Worm (Caenorhabditis elegans) whole organism, young adult: ENCODE results near the gene bkip-1.
A peak's percentile ranks its signal among the peaks of the same experiment; 100 is the strongest.

ENCODE experiments used
- B0336.3 ChIP-seq: fragments of 200-800 bp; sonication (Bioruptor generic); IDR thresholded peaks from 2 replicates; pipeline ENCODE4 v1.3.6; 2022; ENCODE audit warnings: missing genetic modification characterization, missing compliant biosample characterization
- F10E7.11 ChIP-seq: sonication (generic microtip); optimal IDR thresholded peaks from 2 replicates; lab custom pipeline; 2017; ENCODE audit warnings: mild to moderate bottlenecking, missing genetic modification characterization, moderate library complexity, missing compliant biosample characterization
- F22D6.2 ChIP-seq: sonication (generic microtip); optimal IDR thresholded peaks from 2 replicates; lab custom pipeline; 2016; ENCODE audit warnings: mild to moderate bottlenecking, missing genetic modification characterization, missing compliant biosample characterization
- F23B12.7 ChIP-seq: sonication (generic microtip); optimal IDR thresholded peaks from 2 replicates; lab custom pipeline; 2017; ENCODE audit warnings: missing genetic modification characterization, mild to moderate bottlenecking, missing compliant biosample characterization, antibody characterized with exemption, moderate library complexity; ENCODE audit not compliant: insufficient read depth
- F52B5.7 ChIP-seq: sonication (generic microtip); optimal IDR thresholded peaks from 2 replicates; lab custom pipeline; 2016; ENCODE audit warnings: mild to moderate bottlenecking, missing genetic modification characterization, missing compliant biosample characterization
- K11D2.4 ChIP-seq: fragments of 200-800 bp; sonication (Bioruptor generic); IDR thresholded peaks from 2 replicates; pipeline ENCODE4 v1.3.6; 2022; ENCODE audit warnings: missing genetic modification reagents, missing genetic modification characterization, missing compliant biosample characterization
- Y53G8AR.9 ChIP-seq: fragments of 200-800 bp; sonication (Bioruptor generic); conservative IDR thresholded peaks from 2 replicates; pipeline ENCODE4 v1.3.6; 2022; ENCODE audit warnings: missing genetic modification reagents, missing genetic modification characterization, missing compliant biosample characterization
- Y79H2A.3 ChIP-seq: fragments of 200-800 bp; sonication (Bioruptor generic); conservative IDR thresholded peaks from 2 replicates; pipeline ENCODE4 v1.3.6; 2022; ENCODE audit warnings: missing genetic modification reagents, missing genetic modification characterization, missing compliant biosample characterization
- ZK185.1 ChIP-seq: sonication (generic microtip); optimal IDR thresholded peaks from 2 replicates; lab custom pipeline; 2016; ENCODE audit warnings: mild to moderate bottlenecking, missing genetic modification characterization, missing compliant biosample characterization; ENCODE audit not compliant: poor library complexity, severe bottlenecking
- akir-1 ChIP-seq: fragments of 200-800 bp; sonication (Bioruptor generic); optimal IDR thresholded peaks from 2 replicates; lab custom pipeline; 2018; ENCODE audit warnings: mild to moderate bottlenecking, missing genetic modification characterization, moderate library complexity, missing compliant biosample characterization
- athp-1 ChIP-seq: sonication (generic microtip); optimal IDR thresholded peaks from 2 replicates; lab custom pipeline; 2017; ENCODE audit warnings: mild to moderate bottlenecking, missing genetic modification characterization, missing compliant biosample characterization
- bed-2 ChIP-seq: fragments of 200-800 bp; sonication (Bioruptor generic); IDR thresholded peaks from 2 replicates; pipeline ENCODE4 v1.3.6; 2022; ENCODE audit warnings: missing genetic modification reagents, missing genetic modification characterization, missing compliant biosample characterization
- ccch-3 ChIP-seq: fragments of 200-800 bp; sonication (Bioruptor generic); optimal IDR thresholded peaks from 2 replicates; lab custom pipeline; 2018; ENCODE audit warnings: mild to moderate bottlenecking, missing genetic modification characterization, missing compliant biosample characterization
- cebp-2 ChIP-seq: fragments of 200-800 bp; sonication (Bioruptor generic); IDR thresholded peaks from 2 replicates; pipeline ENCODE4 v1.3.6; 2022; ENCODE audit warnings: missing genetic modification characterization, missing compliant biosample characterization
- ceh-100 ChIP-seq: fragments of 200-800 bp; sonication (Bioruptor generic); IDR thresholded peaks from 2 replicates; pipeline ENCODE4 v1.3.6; 2022; ENCODE audit warnings: missing genetic modification reagents, missing genetic modification characterization, missing compliant biosample characterization
- ceh-27 ChIP-seq: fragments of 200-800 bp; sonication (Bioruptor generic); optimal IDR thresholded peaks from 2 replicates; lab custom pipeline; 2018; ENCODE audit warnings: mild to moderate bottlenecking, missing genetic modification characterization, moderate library complexity, missing compliant biosample characterization
- ceh-79 ChIP-seq: sonication (generic microtip); optimal IDR thresholded peaks from 2 replicates; lab custom pipeline; 2017; ENCODE audit warnings: mild to moderate bottlenecking, missing genetic modification characterization, missing compliant biosample characterization
- efl-1 ChIP-seq: fragments of 150-350 bp; optimal IDR thresholded peaks from 2 replicates; lab custom pipeline; 2014; ENCODE audit warnings: missing biosample characterization, missing genetic modification reagents, missing genetic modification characterization
- egl-44 ChIP-seq: fragments of 200-800 bp; sonication (Bioruptor generic); IDR thresholded peaks from 2 replicates; pipeline ENCODE4 v1.3.6; 2022; ENCODE audit warnings: missing genetic modification reagents, missing genetic modification characterization, missing compliant biosample characterization
- ekl-4 ChIP-seq: fragments of 200-800 bp; sonication (Bioruptor generic); IDR thresholded peaks from 2 replicates; pipeline ENCODE4 v1.3.6; 2022; ENCODE audit warnings: missing genetic modification reagents, missing genetic modification characterization, missing compliant biosample characterization
- hrde-1 ChIP-seq: sonication (generic microtip); optimal IDR thresholded peaks from 2 replicates; lab custom pipeline; 2016; ENCODE audit warnings: missing genetic modification characterization, mild to moderate bottlenecking, missing compliant biosample characterization, moderate library complexity, missing genotype, missing genetic modification reagents, borderline replicate concordance
- hsf-1 ChIP-seq: fragments of 200-800 bp; sonication (Bioruptor generic); IDR thresholded peaks from 2 replicates; pipeline ENCODE4 v1.3.6; 2022; ENCODE audit warnings: missing genetic modification reagents, missing genetic modification characterization, missing compliant biosample characterization
- lag-1 ChIP-seq: fragments of 200-800 bp; sonication (Bioruptor generic); IDR thresholded peaks from 2 replicates; pipeline ENCODE4 v1.3.6; 2022; ENCODE audit warnings: missing genetic modification reagents, missing genetic modification characterization, missing compliant biosample characterization
- lin-26 ChIP-seq: fragments of 200-800 bp; sonication (Bioruptor generic); IDR thresholded peaks from 2 replicates; pipeline ENCODE4 v1.3.6; 2022; ENCODE audit warnings: missing genetic modification reagents, missing genetic modification characterization, missing compliant biosample characterization
- lin-54 ChIP-seq: fragments of 200-800 bp; sonication (Bioruptor generic); optimal IDR thresholded peaks from 2 replicates; lab custom pipeline; 2018; ENCODE audit warnings: mild to moderate bottlenecking, missing genetic modification characterization, missing compliant biosample characterization
- lir-1 ChIP-seq: fragments of 200-800 bp; sonication (Bioruptor generic); conservative IDR thresholded peaks from 2 replicates; pipeline ENCODE4 v1.3.6; 2022; ENCODE audit warnings: missing genetic modification reagents, missing genetic modification characterization, missing compliant biosample characterization
- lsl-1 ChIP-seq: fragments of 200-800 bp; sonication (Bioruptor generic); optimal IDR thresholded peaks from 2 replicates; lab custom pipeline; 2018; ENCODE audit warnings: mild to moderate bottlenecking, missing genetic modification characterization, moderate library complexity, missing compliant biosample characterization
- mel-28 ChIP-seq: sonication (generic microtip); optimal IDR thresholded peaks from 2 replicates; lab custom pipeline; 2016; ENCODE audit warnings: borderline replicate concordance, mild to moderate bottlenecking, missing genetic modification characterization, missing compliant biosample characterization
- nfya-1 ChIP-seq: sonication (generic microtip); optimal IDR thresholded peaks from 2 replicates; lab custom pipeline; 2017; ENCODE audit warnings: antibody characterized with exemption, missing compliant biosample characterization, missing genetic modification characterization, borderline replicate concordance; ENCODE audit not compliant: insufficient read depth
- nhr-120 ChIP-seq: fragments of 200-800 bp; sonication (Bioruptor generic); IDR thresholded peaks from 2 replicates; pipeline ENCODE4 v1.3.6; 2022; ENCODE audit warnings: missing genetic modification characterization, missing compliant biosample characterization
- nhr-27 ChIP-seq: fragments of 200-800 bp; sonication (Bioruptor generic); optimal IDR thresholded peaks from 2 replicates; lab custom pipeline; 2018; ENCODE audit warnings: mild to moderate bottlenecking, missing genetic modification characterization, moderate library complexity, missing compliant biosample characterization
- nhr-80 ChIP-seq: sonication (generic microtip); optimal IDR thresholded peaks from 2 replicates; lab custom pipeline; 2016; ENCODE audit warnings: missing genetic modification characterization, missing compliant biosample characterization
- pha-4 ChIP-seq: fragments of 150-350 bp; sonication (generic microtip); optimal IDR thresholded peaks from 2 replicates; lab custom pipeline; 2014; ENCODE audit warnings: missing biosample characterization, missing genetic modification reagents, missing genetic modification characterization
- sdz-38 ChIP-seq: sonication (generic microtip); optimal IDR thresholded peaks from 2 replicates; lab custom pipeline; 2016; ENCODE audit warnings: missing genotype, missing genetic modification characterization, missing compliant biosample characterization
- snpc-1.1 ChIP-seq: sonication (generic microtip); optimal IDR thresholded peaks from 2 replicates; lab custom pipeline; 2017; ENCODE audit warnings: missing genetic modification characterization, mild to moderate bottlenecking, missing compliant biosample characterization, antibody characterized with exemption, moderate library complexity, missing genotype, missing genetic modification reagents; ENCODE audit not compliant: insufficient read depth
- snpc-3.4 ChIP-seq: sonication (generic microtip); optimal IDR thresholded peaks from 2 replicates; lab custom pipeline; 2017; ENCODE audit warnings: missing genetic modification characterization, mild to moderate bottlenecking, missing compliant biosample characterization, antibody characterized with exemption, moderate library complexity, missing genotype, missing genetic modification reagents
- tlf-1 ChIP-seq: fragments of 200-800 bp; sonication (Bioruptor generic); optimal IDR thresholded peaks from 2 replicates; lab custom pipeline; 2018; ENCODE audit warnings: mild to moderate bottlenecking, missing genetic modification characterization, missing compliant biosample characterization
- unc-62 ChIP-seq: fragments of 150-350 bp; optimal IDR thresholded peaks from 2 replicates; lab custom pipeline; 2014; ENCODE audit warnings: missing biosample characterization, missing genetic modification reagents, missing genetic modification characterization
- ztf-18 ChIP-seq: sonication (generic microtip); optimal IDR thresholded peaks from 2 replicates; lab custom pipeline; 2016; ENCODE audit warnings: missing genotype, mild to moderate bottlenecking, missing genetic modification characterization, missing compliant biosample characterization
- ztf-28 ChIP-seq: fragments of 200-800 bp; sonication (Bioruptor generic); IDR thresholded peaks from 2 replicates; pipeline ENCODE4 v1.3.6; 2022; ENCODE audit warnings: missing genetic modification reagents, missing genetic modification characterization, missing compliant biosample characterization

The bkip-1 gene

ce11 chrII:14059767-14060166 lies 41.3 kb upstream of the bkip-1 start, which contains the start of gene rpb-11 (continued):
- peak; percentile 83 for TF ChIP-seq ZK185.1
- TF ChIP-seq K11D2.4 (GFP tag; lab: Robert Waterston, UW): peak; percentile 92
- peak; percentile 79 for TF ChIP-seq lsl-1 (GFP tag; lab: Kevin White, UChicago)
- no peak for TF ChIP-seq unc-62
- no peak for TF ChIP-seq nhr-27 (tag; lab: Kevin White, UChicago)
- peak; percentile 75 for TF ChIP-seq athp-1
- TF ChIP-seq B0336.3 (GFP tag; lab: Robert Waterston, UW): peak; percentile 81
- peak; percentile 54 for TF ChIP-seq hrde-1 (tag; lab: Kevin White, UChicago)
- peak; percentile 77 for TF ChIP-seq snpc-3.4
- peak; percentile 82 for TF ChIP-seq lir-1 (GFP tag; lab: Robert Waterston, UW)
- no peak for TF ChIP-seq lin-26 (GFP tag; lab: Robert Waterston, UW)
- peak; percentile 72 for TF ChIP-seq ceh-27 (GFP tag; lab: Kevin White, UChicago)
- TF ChIP-seq pha-4 (tag; lab: Kevin White, UChicago): peak; percentile 48
- no peak for TF ChIP-seq sdz-38
- peak; percentile 91 for TF ChIP-seq efl-1 (GFP tag; lab: Kevin White, UChicago)
- no peak for TF ChIP-seq bed-2 (GFP tag; lab: Robert Waterston, UW)
- TF ChIP-seq nhr-120 (GFP tag; lab: Robert Waterston, UW): no peak
- TF ChIP-seq F52B5.7 (tag; lab: Kevin White, UChicago): no peak
- no peak for TF ChIP-seq akir-1 (GFP tag; lab: Kevin White, UChicago)
- TF ChIP-seq hsf-1 (GFP tag; lab: Robert Waterston, UW): peak; percentile 74
- TF ChIP-seq nhr-80 (tag; lab: Kevin White, UChicago): peak; percentile 51
- TF ChIP-seq ztf-18 (tag; lab: Kevin White, UChicago): peak; percentile 99
- peak; percentile 97 for TF ChIP-seq Y53G8AR.9 (GFP tag; lab: Robert Waterston, UW)
- no peak for TF ChIP-seq ccch-3 (GFP tag; lab: Kevin White, UChicago)
- TF ChIP-seq lin-54: peak; percentile 99
- TF ChIP-seq ceh-100 (GFP tag; lab: Robert Waterston, UW): peak; percentile 95
- 0 out of 2 replicates have a peak, but pooled peaks have one; percentile 33 for TF ChIP-seq ztf-28 (GFP tag; lab: Robert Waterston, UW)
- TF ChIP-seq mel-28 (tag; lab: Kevin White, UChicago): no peak
- peak; percentile 65 for TF ChIP-seq F22D6.2 (tag; lab: Kevin White, UChicago)
- TF ChIP-seq nfya-1 (tag; lab: Kevin White, UChicago): no peak
- TF ChIP-seq F10E7.11 (tag; lab: Kevin White, UChicago): peak; percentile 40
- TF ChIP-seq egl-44: 0 out of 2 replicates have a peak, but pooled peaks have one; percentile 28
- no peak for TF ChIP-seq Y79H2A.3 (GFP tag; lab: Robert Waterston, UW)
- peak; percentile 70 for TF ChIP-seq snpc-1.1 (tag; lab: Kevin White, UChicago)
- TF ChIP-seq ceh-79 (tag; lab: Kevin White, UChicago): no peak
- TF ChIP-seq F23B12.7 (tag; lab: Kevin White, UChicago): peak; percentile 82
- TF ChIP-seq cebp-2 (GFP tag; lab: Robert Waterston, UW): no peak

DNA sequence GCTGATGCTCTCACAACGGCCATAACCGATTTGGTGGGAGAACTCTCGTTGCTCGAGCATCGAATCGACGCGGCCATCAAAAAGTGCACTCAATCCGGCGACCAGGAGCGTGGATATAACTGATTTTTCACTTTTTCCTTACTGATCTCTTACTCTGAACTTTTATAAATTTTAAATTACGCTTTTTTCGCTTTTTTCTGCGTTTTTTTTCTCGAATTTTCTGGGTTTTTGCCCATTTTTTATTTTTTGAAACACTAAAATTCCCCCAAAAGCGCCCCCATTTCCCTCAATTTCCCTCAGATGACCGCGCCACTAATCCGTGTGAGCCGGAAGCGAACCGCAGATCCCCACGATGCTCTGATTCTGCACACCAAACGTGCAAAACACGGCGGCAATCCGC lies 40.6 kb upstream of the bkip-1 start, which contains the start of gene W01G7.4:
Gene W01G7.4, plus strand, starts transcription at position 301 of the 400 bp plus-strand sequence.
- no peak for TF ChIP-seq lag-1
- TF ChIP-seq tlf-1 (GFP tag; lab: Kevin White, UChicago): no peak
- 0 out of 2 replicates have a peak, but pooled peaks have one; percentile 42 for TF ChIP-seq lin-26 (GFP tag; lab: Robert Waterston, UW)
- TF ChIP-seq ekl-4 (GFP tag; lab: Robert Waterston, UW): no peak
